Worm (Caenorhabditis elegans) whole organism, mixed stage, embryonic: ENCODE results near the gene F57A8.6.

Experiments
- ces-1 ChIP-seq: fragments of 150-350 bp; optimal IDR thresholded peaks from 2 replicates; lab custom pipeline; 2014; ENCODE audit warnings: missing biosample characterization, missing genetic modification reagents, missing genetic modification characterization
- drap-1 ChIP-seq: fragments of 200-800 bp; sonication (Bioruptor generic); optimal IDR thresholded peaks from 3 replicates; lab custom pipeline; 2018; ENCODE audit warnings: mild to moderate bottlenecking, missing genetic modification characterization, missing compliant biosample characterization
- elt-3 ChIP-seq: fragments of 150-350 bp; optimal IDR thresholded peaks from 2 replicates; lab custom pipeline; 2014; ENCODE audit warnings: missing biosample characterization, missing genetic modification characterization
- flh-1 ChIP-seq: fragments of 200-800 bp; sonication (Bioruptor generic); optimal IDR thresholded peaks from 2 replicates; lab custom pipeline; 2018; ENCODE audit warnings: mild to moderate bottlenecking, missing genetic modification characterization, moderate library complexity, missing compliant biosample characterization
- lin-13 ChIP-seq: fragments of 150-350 bp; optimal IDR thresholded peaks from 2 replicates; lab custom pipeline; 2014; ENCODE audit warnings: missing biosample characterization, missing genetic modification characterization
- lsy-2 ChIP-seq: fragments of 150-350 bp; optimal IDR thresholded peaks from 2 replicates; lab custom pipeline; 2014; ENCODE audit warnings: missing biosample characterization, missing genetic modification characterization
- nhr-12 ChIP-seq: fragments of 150-350 bp; optimal IDR thresholded peaks from 2 replicates; lab custom pipeline; 2014; ENCODE audit warnings: missing biosample characterization, missing genetic modification characterization
- nhr-237 ChIP-seq: fragments of 150-350 bp; optimal IDR thresholded peaks from 2 replicates; lab custom pipeline; 2014; ENCODE audit warnings: missing biosample characterization, missing genetic modification characterization
- nhr-28 ChIP-seq: fragments of 150-350 bp; optimal IDR thresholded peaks from 2 replicates; lab custom pipeline; 2014; ENCODE audit warnings: missing biosample characterization, missing genetic modification characterization
- snpc-4 ChIP-seq: fragments of 150-350 bp; optimal IDR thresholded peaks from 2 replicates; lab custom pipeline; 2014; ENCODE audit warnings: missing biosample characterization, missing genetic modification characterization
- ztf-11 ChIP-seq: fragments of 150-350 bp; optimal IDR thresholded peaks from 2 replicates; lab custom pipeline; 2014; ENCODE audit warnings: missing biosample characterization, missing genetic modification characterization

DNA sequence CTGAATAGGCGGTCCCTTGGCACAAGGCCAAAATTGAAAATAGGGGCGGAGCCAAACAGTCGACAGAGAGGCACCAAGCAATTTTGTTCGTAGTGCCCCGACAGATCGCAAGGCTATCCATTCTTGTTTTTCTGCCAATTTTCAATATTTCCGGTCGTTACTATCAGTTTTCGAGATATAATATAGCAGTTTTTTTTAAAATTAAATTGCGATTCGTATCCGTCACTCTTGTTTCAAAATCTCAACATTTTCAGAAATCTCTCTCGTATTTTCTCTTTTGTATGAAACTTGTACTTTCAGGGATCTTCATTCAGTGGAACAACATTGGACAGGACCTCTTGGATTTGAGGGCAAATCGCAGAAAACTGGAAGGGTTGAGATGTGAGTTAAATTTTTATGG is 36.7 kb downstream of the F57A8.6 start, which contains the start of gene F57A8.1:
- TF ChIP-seq nhr-12 (tag; lab: Kevin White, UChicago) (no peak), lin-13 (tag; lab: Kevin White, UChicago) (no peak), flh-1 (GFP tag; lab: Kevin White, UChicago) (no peak), ces-1 (GFP tag; lab: Kevin White, UChicago) (no peak), ztf-11 (tag; lab: Kevin White, UChicago) (no peak), elt-3 (tag; lab: Kevin White, UChicago) (no peak), nhr-28 (tag; lab: Kevin White, UChicago) (no peak), lsy-2 (tag; lab: Kevin White, UChicago) (no peak), nhr-237 (tag; lab: Kevin White, UChicago) (no peak), snpc-4 (tag; lab: Kevin White, UChicago) (no peak), drap-1 (no peak)
